Worm (Caenorhabditis elegans): Measurements from ENCODE around the gene D2096.12.

- no peak for TF ChIP-seq egl-27 (tag; optimal IDR thresholded peaks at IDR 0.05)
- no peak for TF ChIP-seq zfp-3 (GFP tag; conservative IDR thresholded peaks at IDR 0.05)
- TF ChIP-seq unc-62 (GFP tag; optimal IDR thresholded peaks at IDR 0.05 in 1 of 2): no peak
- TF ChIP-seq unc-62 (tag; optimal IDR thresholded peaks at IDR 0.05): no peak
These were observed 4.8 kb upstream of the D2096.12 start, which contains the start of gene D2096.13 for ce11 chrIV:8358492-8358891.

Measured in whole organism, L4 larva.